Fruit fly (Drosophila melanogaster): ENCODE data around the gene comt.

The comt gene

DNA sequence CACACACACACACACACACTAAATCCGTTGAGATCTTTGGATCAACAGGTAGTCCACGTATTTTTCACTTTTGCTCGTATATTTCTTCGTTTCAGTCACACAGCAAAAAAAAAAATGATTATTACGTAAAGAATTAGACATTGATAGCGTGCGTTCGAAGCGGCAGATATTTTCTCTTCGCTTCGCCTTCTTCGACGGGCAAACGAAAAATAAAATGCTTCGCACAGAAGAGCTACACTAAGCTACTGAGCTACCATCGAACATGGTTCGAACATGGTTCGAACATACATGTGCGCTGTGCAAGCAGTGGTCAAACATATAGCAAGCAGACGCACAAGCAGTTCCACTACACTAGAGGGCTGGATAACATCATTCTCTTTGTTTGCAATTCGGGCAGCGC, 1.9 kb upstream of the comt start:
- TF ChIP-seq Abd-B (GFP tag; optimal IDR thresholded peaks at IDR 0.05) (no peak), CG9705 (GFP tag; optimal IDR thresholded peaks at IDR 0.05) (no peak), lola (GFP tag; optimal IDR thresholded peaks at IDR 0.05) (no peak), foxo (GFP tag; optimal IDR thresholded peaks at IDR 0.05) (no peak), woc (GFP tag; optimal IDR thresholded peaks at IDR 0.05) (no peak), Hr83 (GFP tag; optimal IDR thresholded peaks at IDR 0.05; ENCODE audit: poor library complexity, severe bottlenecking) (no peak), tai (GFP tag; optimal IDR thresholded peaks at IDR 0.05) (no peak), psq (GFP tag; optimal IDR thresholded peaks at IDR 0.05) (no peak), usp (GFP tag; optimal IDR thresholded peaks at IDR 0.05) (no peak), CrebA (GFP tag; optimal IDR thresholded peaks at IDR 0.05; ENCODE audit: borderline replicate concordance) (no peak), Dfd (GFP tag; optimal IDR thresholded peaks at IDR 0.05) (no peak), h (GFP tag; optimal IDR thresholded peaks at IDR 0.05) (no peak), CG32264 (GFP tag; optimal IDR thresholded peaks at IDR 0.05) (no peak), dmrt93B (GFP tag; optimal IDR thresholded peaks at IDR 0.05) (no peak), Rel (GFP tag; optimal IDR thresholded peaks at IDR 0.05) (no peak), Rel (tag; optimal IDR thresholded peaks at IDR 0.05) (no peak), jim (GFP tag; optimal IDR thresholded peaks at IDR 0.05) (no peak), rgr (GFP tag; optimal IDR thresholded peaks at IDR 0.05) (no peak), sv (GFP tag; optimal IDR thresholded peaks at IDR 0.05) (no peak), dsf (GFP tag; optimal IDR thresholded peaks at IDR 0.05; ENCODE audit: borderline replicate concordance) (no peak), HLH106 (tag; optimal IDR thresholded peaks at IDR 0.05) (no peak), ey (GFP tag; optimal IDR thresholded peaks at IDR 0.05) (no peak), Hnf4 (GFP tag; optimal IDR thresholded peaks at IDR 0.05) (peak; percentile 2), Vsx2 (GFP tag; optimal IDR thresholded peaks at IDR 0.05; ENCODE audit: partially characterized antibody) (no peak), pan (optimal IDR thresholded peaks at IDR 0.05) (no peak), sage (GFP tag; optimal IDR thresholded peaks at IDR 0.05) (no peak), Myc (optimal IDR thresholded peaks at IDR 0.05) (no peak), OdsH (GFP tag; optimal IDR thresholded peaks at IDR 0.05) (no peak), GATAd (GFP tag; optimal IDR thresholded peaks at IDR 0.05) (no peak), Hr78 (GFP tag; optimal IDR thresholded peaks at IDR 0.05) (no peak), brk (GFP tag; optimal IDR thresholded peaks at IDR 0.05) (peak; percentile 18), br (GFP tag; optimal IDR thresholded peaks at IDR 0.05) (no peak), Jra (GFP tag; optimal IDR thresholded peaks at IDR 0.05) (no peak), dl (GFP tag; optimal IDR thresholded peaks at IDR 0.05; ENCODE audit: insufficient read depth in 1 of 2, partially characterized antibody in 2 of 2) (peak in 1 of 2 experiments; percentile 0), Sp1 (GFP tag; optimal IDR thresholded peaks at IDR 0.05) (peak; percentile 9), Dif (GFP tag; optimal IDR thresholded peaks at IDR 0.05; ENCODE audit: partially characterized antibody) (peak; percentile 6), N (GFP tag; optimal IDR thresholded peaks at IDR 0.05) (peak; percentile 79), fru (GFP tag; optimal IDR thresholded peaks at IDR 0.05) (no peak), Mio (GFP tag; optimal IDR thresholded peaks at IDR 0.05) (no peak)

DNA sequence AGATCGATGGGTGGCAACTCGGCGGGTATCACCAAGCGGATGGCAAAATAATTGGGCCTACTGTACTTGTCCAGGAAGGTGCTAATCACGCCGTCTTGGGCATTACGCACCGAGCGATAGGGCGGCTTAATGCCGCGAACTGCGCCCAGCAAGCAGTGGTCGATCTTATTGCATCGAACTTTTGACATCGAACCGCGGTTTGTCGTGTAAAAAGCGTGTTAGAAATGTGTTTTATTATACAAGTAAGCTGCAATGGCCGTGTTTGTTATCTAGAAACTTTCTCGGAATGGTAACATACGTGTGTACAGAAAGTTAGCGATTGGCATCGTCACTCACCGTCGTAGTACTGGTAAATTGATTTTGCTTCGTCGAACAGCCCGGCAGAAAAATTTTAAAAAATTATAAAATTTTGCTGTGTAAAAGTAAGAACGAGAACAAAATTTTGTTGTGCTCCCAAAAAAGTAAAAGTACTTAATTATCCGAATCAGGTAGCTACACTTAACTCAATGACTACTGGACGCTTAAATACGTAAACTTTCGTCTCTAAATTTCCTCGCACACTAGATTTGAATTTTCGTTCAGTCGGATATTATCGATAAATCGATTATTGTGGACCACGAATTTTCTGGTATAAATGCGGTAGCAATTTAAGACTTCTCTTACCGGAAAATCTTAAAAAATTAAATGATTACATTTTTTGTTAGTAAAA, 619 bp upstream of the comt start, which contains the start of the genes mew and CG15742:
TSS of gene mew (minus strand) at position 443 of the 709 bp plus-strand sequence.
TSS of gene CG15742 (minus strand) at position 448 of the 709 bp plus-strand sequence.
- no peak for TF ChIP-seq CG9705 (GFP tag; optimal IDR thresholded peaks at IDR 0.05)
- no peak for TF ChIP-seq usp (GFP tag; optimal IDR thresholded peaks at IDR 0.05)
- TF ChIP-seq jim (GFP tag; optimal IDR thresholded peaks at IDR 0.05) = no peak
- TF ChIP-seq Rel (GFP tag; optimal IDR thresholded peaks at IDR 0.05) = no peak
- TF ChIP-seq Rel (tag; optimal IDR thresholded peaks at IDR 0.05) = no peak
- TF ChIP-seq rgr (GFP tag; optimal IDR thresholded peaks at IDR 0.05) = no peak
- no peak for TF ChIP-seq sv (GFP tag; optimal IDR thresholded peaks at IDR 0.05)
- TF ChIP-seq sage (GFP tag; optimal IDR thresholded peaks at IDR 0.05) = no peak
- no peak for TF ChIP-seq HLH106 (tag; optimal IDR thresholded peaks at IDR 0.05)
- TF ChIP-seq Jra (GFP tag; optimal IDR thresholded peaks at IDR 0.05) = no peak

All from whole organism, wandering third instar larva.